Fruit fly (Drosophila melanogaster): ENCODE results near the gene CG14668.

Gene CG14668

DNA sequence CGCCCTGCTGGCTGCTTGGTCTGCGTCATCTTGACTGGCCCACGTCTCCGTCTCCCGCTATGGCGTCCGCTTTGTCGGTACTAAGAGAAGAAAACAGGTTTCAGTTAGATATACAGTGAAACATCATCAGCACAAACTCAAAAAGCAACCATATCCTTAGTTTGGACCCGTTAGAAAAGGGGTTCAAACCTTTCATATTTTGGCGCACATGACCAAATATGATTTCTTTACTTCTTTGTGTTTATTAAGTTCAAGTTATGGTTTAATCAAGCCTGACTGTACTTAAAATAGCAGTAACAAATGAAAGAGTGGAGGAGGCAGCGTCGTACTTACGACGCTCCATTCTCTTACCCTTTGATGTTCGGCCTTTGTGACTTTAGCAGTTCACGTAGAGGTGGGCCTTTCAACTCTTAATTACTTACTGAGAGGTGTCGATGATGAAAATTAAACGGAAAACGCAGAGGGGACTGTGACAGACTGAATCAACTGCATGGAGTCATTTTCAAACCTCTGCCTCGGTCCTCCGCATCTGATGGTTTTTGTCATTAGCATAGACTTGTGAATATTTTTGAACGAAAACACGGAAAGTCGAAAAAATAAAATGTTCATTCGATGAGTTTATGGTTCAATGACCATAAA lies 25.7 kb downstream of the CG14668 start (continued):
- TF ChIP-seq topi (GFP tag; optimal IDR thresholded peaks at IDR 0.05) (peak; percentile 92), CG6854 (GFP tag; optimal IDR thresholded peaks at IDR 0.05) (peak; percentile 51), CG34406 (GFP tag; optimal IDR thresholded peaks at IDR 0.05) (peak; percentile 84), Hr39 (GFP tag; optimal IDR thresholded peaks at IDR 0.05) (peak; percentile 94), Eip75B (GFP tag; optimal IDR thresholded peaks at IDR 0.05) (peak; percentile 93), Met (GFP tag; optimal IDR thresholded peaks at IDR 0.05) (peak; percentile 93), CG8632 (GFP tag; optimal IDR thresholded peaks at IDR 0.05) (peak; percentile 79), CG6792 (GFP tag; optimal IDR thresholded peaks at IDR 0.05) (peak; percentile 90), lz (GFP tag; optimal IDR thresholded peaks at IDR 0.05) (peak; percentile 90), Ets96B (tag; optimal IDR thresholded peaks at IDR 0.05) (peak; percentile 93), Gug (GFP tag; IDR thresholded peaks at IDR 0.05) (peak; percentile 87), CG31627 (GFP tag; optimal IDR thresholded peaks at IDR 0.05) (peak; percentile 90), dsx (GFP tag; optimal IDR thresholded peaks at IDR 0.05; ENCODE audit: poor library complexity, severe bottlenecking) (peak; percentile 89), eg (GFP tag; IDR thresholded peaks at IDR 0.05) (peak; percentile 95), CG32006 (GFP tag; optimal IDR thresholded peaks at IDR 0.05) (peak; percentile 94), Sox15 (GFP tag; optimal IDR thresholded peaks at IDR 0.05) (peak; percentile 78), CG8119 (GFP tag; IDR thresholded peaks at IDR 0.05) (peak; percentile 95), Hr4 (GFP tag; optimal IDR thresholded peaks at IDR 0.05) (peak; percentile 96), Eip78C (GFP tag) (peak; percentile 97), Sox102F (GFP tag; optimal IDR thresholded peaks at IDR 0.05) (peak; percentile 91), CG11294 (GFP tag; IDR thresholded peaks at IDR 0.05) (peak; percentile 86), Hr38 (GFP tag; optimal IDR thresholded peaks at IDR 0.05) (peak; percentile 56), cyc (GFP tag; optimal IDR thresholded peaks at IDR 0.05) (peak; percentile 93), Smox (GFP tag; optimal IDR thresholded peaks at IDR 0.05) (peak; percentile 88)

DNA sequence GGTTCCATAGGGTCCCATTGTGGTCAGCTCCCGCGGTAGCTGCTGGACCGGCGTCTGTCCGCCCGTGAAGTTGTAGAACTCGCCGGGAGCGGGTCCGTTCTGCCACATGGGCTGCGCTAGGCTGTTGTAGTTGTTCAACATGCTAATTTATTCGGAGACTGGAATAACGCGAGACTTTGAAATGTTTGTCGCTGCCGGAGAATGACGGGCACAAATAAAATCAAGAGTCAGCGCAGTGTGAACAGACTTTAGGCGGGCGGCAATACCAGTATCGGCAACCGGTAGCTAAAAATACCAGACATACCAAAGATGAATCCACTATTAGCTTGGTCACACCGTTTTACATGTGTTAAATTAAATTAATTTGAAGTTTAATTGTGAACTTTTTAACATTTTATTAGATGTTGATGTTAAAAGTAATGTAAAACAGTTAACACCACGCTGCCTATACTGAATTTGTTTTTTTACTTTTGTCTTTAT lies 29.5 kb downstream of the CG14668 start, which contains the start of gene Prosbeta7:
Gene Prosbeta7, minus strand, starts transcription at position 430 of the 480 bp plus-strand sequence.
- TF ChIP-seq Gug (GFP tag; IDR thresholded peaks at IDR 0.05) (no peak), CG9139 (GFP tag; optimal IDR thresholded peaks at IDR 0.05) (no peak), CG15336 (GFP tag; IDR thresholded peaks at IDR 0.05) (no peak), pdm3 (GFP tag; optimal IDR thresholded peaks at IDR 0.05) (no peak), CG34406 (GFP tag; optimal IDR thresholded peaks at IDR 0.05) (no peak), CG11294 (GFP tag; IDR thresholded peaks at IDR 0.05) (no peak), fd85E (GFP tag; optimal IDR thresholded peaks at IDR 0.05) (no peak), CG4318 (GFP tag; optimal IDR thresholded peaks at IDR 0.05) (no peak), net (GFP tag; optimal IDR thresholded peaks at IDR 0.05) (no peak), CG11762 (GFP tag; optimal IDR thresholded peaks at IDR 0.05; ENCODE audit: insufficient read depth) (no peak), CG3919 (GFP tag; optimal IDR thresholded peaks at IDR 0.05) (no peak), Sox14 (GFP tag; optimal IDR thresholded peaks at IDR 0.05) (peak; percentile 27), CG10631 (GFP tag; optimal IDR thresholded peaks at IDR 0.05) (no peak), Eip78C (GFP tag) (peak; percentile 27), CG16779 (tag; optimal IDR thresholded peaks at IDR 0.05) (no peak), achi (GFP tag; optimal IDR thresholded peaks at IDR 0.05) (no peak), fkh (GFP tag; optimal IDR thresholded peaks at IDR 0.05) (no peak), CG6854 (GFP tag; optimal IDR thresholded peaks at IDR 0.05) (peak; percentile 55), CG3032 (tag; optimal IDR thresholded peaks at IDR 0.05) (no peak), dac (GFP tag; optimal IDR thresholded peaks at IDR 0.05) (no peak), dsx (GFP tag; optimal IDR thresholded peaks at IDR 0.05; ENCODE audit: poor library complexity, severe bottlenecking) (no peak), CG6163 (GFP tag; IDR thresholded peaks at IDR 0.05) (0 out of 3 replicates have a peak, but pooled peaks have one; percentile 6), CG6276 (GFP tag; optimal IDR thresholded peaks at IDR 0.05) (no peak), CG1621 (tag; optimal IDR thresholded peaks at IDR 0.05) (peak; percentile 45), Hr39 (GFP tag; optimal IDR thresholded peaks at IDR 0.05) (no peak)

All from whole organism, prepupa.